Fruit fly (Drosophila melanogaster): ENCODE results near the gene CG44008.

- no peak for TF ChIP-seq GATAd (GFP tag; optimal IDR thresholded peaks at IDR 0.05)
- TF ChIP-seq br (GFP tag; optimal IDR thresholded peaks at IDR 0.05) = no peak
- TF ChIP-seq Myc (optimal IDR thresholded peaks at IDR 0.05) = no peak
Measured at dm6 chr2L:11839612-11840011, 2.6 kb downstream of the CG44008 start, which contains the start of gene Sfp33A3.

All from whole organism, wandering third instar larva.